In genomic region chrII:6928416-6928815, ce11 we compare ENCODE assay signal across 7 worm cellular contexts.
TF ChIP-seq lines count a peak whose summit lies in the region.

flcn-1 (plus strand) TSS chrII:6928763.

TF ChIP-seq in whole organism, L1 larva, 84 proteins besides CTCF, POLR2A, EP300 and RAD21 (continues in another document):
- TF ChIP-seq nhr-47 (tag; optimal IDR thresholded peaks at IDR 0.05; lab: Kevin White, UChicago) (peak; percentile 67), lin-39 (tag; optimal IDR thresholded peaks at IDR 0.05; lab: Kevin White, UChicago) (peak; percentile 6), lin-35 (GFP tag; optimal IDR thresholded peaks at IDR 0.05; lab: Kevin White, UChicago) (peak; percentile 55 to 60), fkh-10 (GFP tag; optimal IDR thresholded peaks at IDR 0.05; lab: Kevin White, UChicago) (no peak), C04F5.9 (tag; optimal IDR thresholded peaks at IDR 0.05; lab: Kevin White, UChicago) (peak; percentile 68), lin-14 (GFP tag; optimal IDR thresholded peaks at IDR 0.05; lab: Kevin White, UChicago) (peak; percentile 85), ceh-90 (tag; optimal IDR thresholded peaks at IDR 0.05; lab: Kevin White, UChicago) (no peak), rnt-1 (tag; optimal IDR thresholded peaks at IDR 0.05; lab: Kevin White, UChicago) (peak; percentile 40), lsy-2 (tag; optimal IDR thresholded peaks at IDR 0.05; lab: Kevin White, UChicago) (peak; percentile 35 to 67), lin-13 (GFP tag; optimal IDR thresholded peaks at IDR 0.05; lab: Kevin White, UChicago) (peak; percentile 29), unc-98 (GFP tag; IDR thresholded peaks at IDR 0.05; lab: Robert Waterston, UW) (no peak), sox-4 (tag; optimal IDR thresholded peaks at IDR 0.05; lab: Kevin White, UChicago) (peak; percentile 17), ceh-82 (tag; optimal IDR thresholded peaks at IDR 0.05; lab: Kevin White, UChicago) (peak in 1 of 3 experiments; percentile 10)

TF ChIP-seq in whole organism, L2 larva, 48 proteins besides CTCF, POLR2A, EP300 and RAD21 (continues in another document):
- TF ChIP-seq gmeb-1 (tag; optimal IDR thresholded peaks at IDR 0.05; lab: Kevin White, UChicago) = no peak
- no peak for TF ChIP-seq sem-4 (tag; optimal IDR thresholded peaks at IDR 0.05; lab: Kevin White, UChicago)
- TF ChIP-seq fos-1 (tag; optimal IDR thresholded peaks at IDR 0.05; lab: Kevin White, UChicago) = peak; percentile 11
- no peak for TF ChIP-seq ZK546.5 (tag; optimal IDR thresholded peaks at IDR 0.05; lab: Kevin White, UChicago)
- no peak for TF ChIP-seq nhr-237 (tag; optimal IDR thresholded peaks at IDR 0.05; lab: Kevin White, UChicago)
- TF ChIP-seq aly-2 (tag; optimal IDR thresholded peaks at IDR 0.05; lab: Kevin White, UChicago) = no peak
- TF ChIP-seq nhr-11 (tag; optimal IDR thresholded peaks at IDR 0.05; lab: Kevin White, UChicago) = no peak
- TF ChIP-seq sma-3 (GFP tag; optimal IDR thresholded peaks at IDR 0.05; lab: Kevin White, UChicago) = no peak
- peak; percentile 77 for TF ChIP-seq sma-9 (GFP tag; optimal IDR thresholded peaks at IDR 0.05; lab: Kevin White, UChicago)
- no peak for TF ChIP-seq sma-9 (tag; optimal IDR thresholded peaks at IDR 0.05; lab: Kevin White, UChicago)
- peak; percentile 28 for TF ChIP-seq skn-1 (tag; optimal IDR thresholded peaks at IDR 0.05; lab: Kevin White, UChicago)
- TF ChIP-seq nhr-129 (tag; optimal IDR thresholded peaks at IDR 0.05; lab: Kevin White, UChicago) = peak; percentile 63
- peak in 1 of 2 experiments; percentile 66 for TF ChIP-seq lsy-2 (tag; optimal IDR thresholded peaks at IDR 0.05; lab: Kevin White, UChicago)
- no peak for TF ChIP-seq elt-3 (tag; optimal IDR thresholded peaks at IDR 0.05; lab: Kevin White, UChicago)

TF ChIP-seq in whole organism, L3 larva, 47 proteins besides CTCF, POLR2A, EP300 and RAD21 (continues in another document):
- TF ChIP-seq elt-1 (tag; optimal IDR thresholded peaks at IDR 0.05; lab: Kevin White, UChicago) (no peak), nfya-1 (tag; optimal IDR thresholded peaks at IDR 0.05; lab: Kevin White, UChicago; ENCODE audit: insufficient read depth) (peak; percentile 57), nhr-25 (tag; optimal IDR thresholded peaks at IDR 0.05; lab: Kevin White, UChicago) (no peak), elt-2 (tag; optimal IDR thresholded peaks at IDR 0.05; lab: Kevin White, UChicago) (peak; percentile 50), mml-1 (tag; optimal IDR thresholded peaks at IDR 0.05; lab: Kevin White, UChicago) (no peak), fkh-10 (GFP tag; optimal IDR thresholded peaks at IDR 0.05; lab: Kevin White, UChicago) (no peak), hmg-11 (tag; optimal IDR thresholded peaks at IDR 0.05; lab: Kevin White, UChicago) (peak; percentile 64), eor-1 (tag; optimal IDR thresholded peaks at IDR 0.05; lab: Kevin White, UChicago) (no peak), nhr-43 (tag; optimal IDR thresholded peaks at IDR 0.05; lab: Kevin White, UChicago; ENCODE audit: poor library complexity, severe bottlenecking) (no peak), pha-4 (tag; optimal IDR thresholded peaks at IDR 0.05; lab: Kevin White, UChicago) (peak; percentile 47), ztf-4 (tag; optimal IDR thresholded peaks at IDR 0.05; lab: Kevin White, UChicago) (no peak), fkh-2 (tag; optimal IDR thresholded peaks at IDR 0.05; lab: Kevin White, UChicago) (no peak), ceh-82 (tag; optimal IDR thresholded peaks at IDR 0.05; lab: Kevin White, UChicago) (no peak), ZK546.5 (tag; optimal IDR thresholded peaks at IDR 0.05; lab: Kevin White, UChicago) (no peak)

TF ChIP-seq in whole organism, L4 larva, 104 proteins besides CTCF, POLR2A, EP300 and RAD21 (continues in another document):
- TF ChIP-seq jun-1 (tag; optimal IDR thresholded peaks at IDR 0.05; lab: Kevin White, UChicago) = no peak
- peak; percentile 33 for TF ChIP-seq nhr-28 (tag; optimal IDR thresholded peaks at IDR 0.05; lab: Kevin White, UChicago)
- TF ChIP-seq unc-62 (GFP tag; optimal IDR thresholded peaks at IDR 0.05 in 1 of 2; lab: Kevin White, UChicago) = peak in 1 of 2 experiments; percentile 50
- TF ChIP-seq unc-62 (tag; optimal IDR thresholded peaks at IDR 0.05; lab: Kevin White, UChicago) = no peak
- peak; percentile 51 for TF ChIP-seq ztf-7 (tag; optimal IDR thresholded peaks at IDR 0.05; lab: Kevin White, UChicago)
- no peak for TF ChIP-seq aha-1 (tag; lab: Kevin White, UChicago)
- no peak for TF ChIP-seq nhr-48 (tag; optimal IDR thresholded peaks at IDR 0.05; lab: Kevin White, UChicago)
- no peak for TF ChIP-seq duxl-1 (tag; optimal IDR thresholded peaks at IDR 0.05; lab: Kevin White, UChicago; ENCODE audit: poor library complexity)
- no peak for TF ChIP-seq zag-1 (tag; optimal IDR thresholded peaks at IDR 0.05; lab: Kevin White, UChicago)
- no peak for TF ChIP-seq dmd-8 (GFP tag; IDR thresholded peaks at IDR 0.05; lab: Robert Waterston, UW)
- TF ChIP-seq lim-7 (GFP tag; IDR thresholded peaks at IDR 0.05; lab: Robert Waterston, UW) = no peak
- TF ChIP-seq mes-2 (tag; optimal IDR thresholded peaks at IDR 0.05; lab: Kevin White, UChicago; ENCODE audit: poor library complexity, severe bottlenecking) = peak; percentile 44
- peak in 1 of 2 experiments; percentile 70 for TF ChIP-seq lsy-2 (tag; optimal IDR thresholded peaks at IDR 0.05; lab: Kevin White, UChicago)

TF ChIP-seq in whole organism, late embryonic, 69 proteins besides CTCF, POLR2A, EP300 and RAD21:
- TF ChIP-seq madf-2 (tag; optimal IDR thresholded peaks at IDR 0.05; lab: Kevin White, UChicago) (no peak), hlh-30 (tag; optimal IDR thresholded peaks at IDR 0.05; lab: Kevin White, UChicago; ENCODE audit: insufficient read depth) (peak; percentile 66)

TF ChIP-seq in whole organism, mixed stage, embryonic, 35 proteins besides CTCF, POLR2A, EP300 and RAD21:
- TF ChIP-seq nhr-237 (tag; optimal IDR thresholded peaks at IDR 0.05; lab: Kevin White, UChicago) (no peak), ham-2 (GFP tag; optimal IDR thresholded peaks at IDR 0.05; lab: Kevin White, UChicago) (no peak), flh-1 (GFP tag; optimal IDR thresholded peaks at IDR 0.05; lab: Kevin White, UChicago) (no peak), lin-13 (tag; optimal IDR thresholded peaks at IDR 0.05; lab: Kevin White, UChicago) (no peak), ces-1 (GFP tag; optimal IDR thresholded peaks at IDR 0.05; lab: Kevin White, UChicago) (peak; percentile 12), mep-1 (tag; optimal IDR thresholded peaks at IDR 0.05; lab: Kevin White, UChicago) (no peak), nhr-76 (tag; optimal IDR thresholded peaks at IDR 0.05; lab: Kevin White, UChicago) (no peak)
TF ChIP-seq in whole organism, mixed stage, embryonic: peak in this region for 1.

TF ChIP-seq in whole organism, young adult, 124 proteins besides CTCF, POLR2A, EP300 and RAD21:
- no peak for TF ChIP-seq lsl-1 (GFP tag; optimal IDR thresholded peaks at IDR 0.05; lab: Kevin White, UChicago)
- peak; percentile 25; the same call in 1 of the 2 replicates for TF ChIP-seq nfyb-1 (GFP tag; IDR thresholded peaks at IDR 0.05; lab: Robert Waterston, UW)
- TF ChIP-seq ceh-27 (GFP tag; optimal IDR thresholded peaks at IDR 0.05; lab: Kevin White, UChicago) = peak; percentile 17
- peak; percentile 22 for TF ChIP-seq attf-5 (GFP tag; optimal IDR thresholded peaks at IDR 0.05; lab: Kevin White, UChicago)
- no peak for TF ChIP-seq Y53F4B.3 (GFP tag; IDR thresholded peaks at IDR 0.05; lab: Robert Waterston, UW)
- no peak for TF ChIP-seq cebp-1 (GFP tag; IDR thresholded peaks at IDR 0.05; lab: Robert Waterston, UW)
- peak; percentile 38 for TF ChIP-seq cebp-1 (tag; optimal IDR thresholded peaks at IDR 0.05; lab: Kevin White, UChicago)
- no peak for TF ChIP-seq ama-1 (optimal IDR thresholded peaks at IDR 0.05; lab: Kevin White, UChicago)
- no peak for TF ChIP-seq ama-1 (GFP tag; optimal IDR thresholded peaks at IDR 0.05; lab: Kevin White, UChicago)
- TF ChIP-seq hmg-1.2 (GFP tag; IDR thresholded peaks at IDR 0.05; lab: Robert Waterston, UW) = peak; percentile 62; the same call in 1 of the 2 replicates
- TF ChIP-seq nhr-80 (tag; optimal IDR thresholded peaks at IDR 0.05; lab: Kevin White, UChicago) = peak; percentile 2
- peak in 1 of 3 experiments; percentile 44 for TF ChIP-seq lin-35 (GFP tag; optimal IDR thresholded peaks at IDR 0.05; lab: Kevin White, UChicago)
